Worm (Caenorhabditis elegans) whole organism, early embryonic: ENCODE measurements around the gene srz-1.

ENCODE experiments used
- B0310.2 ChIP-seq: sonication (generic microtip); optimal IDR thresholded peaks from 2 replicates; lab custom pipeline; 2016; ENCODE audit warnings: mild to moderate bottlenecking, missing genetic modification characterization, missing compliant biosample characterization
- F13C5.2 ChIP-seq: sonication (generic microtip); optimal IDR thresholded peaks from 2 replicates; lab custom pipeline; 2017; ENCODE audit warnings: mild to moderate bottlenecking, missing genetic modification characterization, inconsistent platforms, missing compliant biosample characterization
- aly-1 ChIP-seq: sonication (generic microtip); optimal IDR thresholded peaks from 2 replicates; lab custom pipeline; 2016; ENCODE audit warnings: missing genetic modification characterization, missing compliant biosample characterization
- ama-1 ChIP-seq: fragments of 150-350 bp; optimal IDR thresholded peaks from 2 replicates; lab custom pipeline; 2014
- ceh-13 ChIP-seq: fragments of 200-800 bp; sonication (Bioruptor generic); optimal IDR thresholded peaks from 2 replicates; lab custom pipeline; 2018; ENCODE audit warnings: mild to moderate bottlenecking, missing genetic modification characterization, missing compliant biosample characterization
- ceh-36 ChIP-seq: sonication (generic microtip); optimal IDR thresholded peaks from 2 replicates; lab custom pipeline; 2016; ENCODE audit warnings: missing genetic modification characterization, inconsistent platforms, missing compliant biosample characterization
- ets-7 ChIP-seq: sonication (generic microtip); optimal IDR thresholded peaks from 2 replicates; lab custom pipeline; 2016; ENCODE audit warnings: missing genotype, missing genetic modification characterization, missing compliant biosample characterization
- flt-1 ChIP-seq: fragments of 200-800 bp; sonication (Bioruptor generic); IDR thresholded peaks from 2 replicates; pipeline ENCODE4 v1.3.6; 2022; ENCODE audit warnings: missing genetic modification characterization, missing compliant biosample characterization
- hmbx-1 ChIP-seq: sonication (generic microtip); optimal IDR thresholded peaks from 2 replicates; lab custom pipeline; 2016; ENCODE audit warnings: mild to moderate bottlenecking, missing genetic modification characterization, missing compliant biosample characterization
- hmg-4 ChIP-seq: fragments of 200-800 bp; sonication (Bioruptor generic); optimal IDR thresholded peaks from 2 replicates; lab custom pipeline; 2018; ENCODE audit warnings: mild to moderate bottlenecking, missing genetic modification characterization, missing compliant biosample characterization
- hnd-1 ChIP-seq: sonication (generic microtip); optimal IDR thresholded peaks from 2 replicates; lab custom pipeline; 2016; ENCODE audit warnings: missing genetic modification characterization, missing compliant biosample characterization
- pes-1 ChIP-seq: fragments of 200-800 bp; sonication (Bioruptor generic); IDR thresholded peaks from 2 replicates; pipeline ENCODE4 v1.3.6; 2022; ENCODE audit warnings: missing genetic modification reagents, missing genetic modification characterization, missing compliant biosample characterization
- scrt-1 ChIP-seq: fragments of 200-800 bp; sonication (Bioruptor generic); IDR thresholded peaks from 2 replicates; pipeline ENCODE4 v1.3.6; 2022; ENCODE audit warnings: missing genetic modification characterization, missing compliant biosample characterization
- sea-1 ChIP-seq: fragments of 200-800 bp; sonication (Bioruptor generic); conservative IDR thresholded peaks from 2 replicates; pipeline ENCODE4 v1.3.6; 2022; ENCODE audit warnings: missing genetic modification characterization, missing compliant biosample characterization
- tbx-11 ChIP-seq: fragments of 200-800 bp; sonication (Bioruptor generic); IDR thresholded peaks from 2 replicates; pipeline ENCODE4 v1.3.6; 2022; ENCODE audit warnings: missing genetic modification characterization, missing compliant biosample characterization
- tbx-37 ChIP-seq: fragments of 200-800 bp; sonication (Bioruptor generic); conservative IDR thresholded peaks from 2 replicates; pipeline ENCODE4 v1.3.6; 2022; ENCODE audit warnings: missing genetic modification reagents, missing genetic modification characterization, missing compliant biosample characterization
- tra-4 ChIP-seq: sonication (generic microtip); optimal IDR thresholded peaks from 2 replicates; lab custom pipeline; 2017; ENCODE audit warnings: missing genetic modification characterization, missing compliant biosample characterization

srz-1 gene

ce11 chrV:16695499-16695898 is 19.8 kb downstream of the srz-1 start:
- no peak for TF ChIP-seq tbx-37
- no peak for TF ChIP-seq hnd-1 (tag; lab: Kevin White, UChicago)
- no peak for TF ChIP-seq B0310.2
- TF ChIP-seq ets-7: no peak
- TF ChIP-seq aly-1 (tag; lab: Kevin White, UChicago): no peak
- TF ChIP-seq ceh-36 (tag; lab: Kevin White, UChicago): no peak

ce11 chrV:16697178-16697577 is 21.5 kb downstream of the srz-1 start, which contains the start of gene srw-41:
TSS of gene srw-41 (plus strand) at chrV:16697478.
- no peak for TF ChIP-seq ama-1 (lab: Kevin White, UChicago)
- TF ChIP-seq pes-1 (GFP tag; lab: Robert Waterston, UW): no peak
- no peak for TF ChIP-seq flt-1 (GFP tag; lab: Robert Waterston, UW)
- no peak for TF ChIP-seq ceh-36 (tag; lab: Kevin White, UChicago)
- TF ChIP-seq F13C5.2 (tag; lab: Kevin White, UChicago): no peak
- TF ChIP-seq aly-1 (tag; lab: Kevin White, UChicago): no peak
- no peak for TF ChIP-seq ets-7
- TF ChIP-seq hmbx-1 (tag; lab: Kevin White, UChicago): no peak
- TF ChIP-seq ceh-13: no peak
- no peak for TF ChIP-seq tbx-37
- TF ChIP-seq hmg-4: no peak
- TF ChIP-seq tbx-11 (GFP tag; lab: Robert Waterston, UW): no peak
- no peak for TF ChIP-seq B0310.2

- no peak for TF ChIP-seq ama-1 (lab: Kevin White, UChicago)
- TF ChIP-seq hmg-4: no peak
- TF ChIP-seq tbx-37: no peak
- TF ChIP-seq hmbx-1 (tag; lab: Kevin White, UChicago): peak; percentile 71
- no peak for TF ChIP-seq F13C5.2 (tag; lab: Kevin White, UChicago)
- TF ChIP-seq B0310.2: no peak
- TF ChIP-seq flt-1 (GFP tag; lab: Robert Waterston, UW): no peak
- no peak for TF ChIP-seq ets-7
- peak; percentile 63 for TF ChIP-seq hnd-1 (tag; lab: Kevin White, UChicago)
- TF ChIP-seq tbx-11 (GFP tag; lab: Robert Waterston, UW): peak; percentile 68
- no peak for TF ChIP-seq sea-1 (GFP tag; lab: Robert Waterston, UW)
- TF ChIP-seq ceh-36 (tag; lab: Kevin White, UChicago): peak; percentile 51
- no peak for TF ChIP-seq ceh-13
- no peak for TF ChIP-seq tra-4 (tag; lab: Kevin White, UChicago)
- no peak; the same call in 1 of the 2 replicates for TF ChIP-seq pes-1 (GFP tag; lab: Robert Waterston, UW)
- no peak for TF ChIP-seq scrt-1
These were observed 24.2 kb downstream of the srz-1 start, which contains the start of gene Y70C5C.1 for ce11 chrV:16699752-16700259. TSS of gene Y70C5C.1 (plus strand) at chrV:16700209.

ce11 chrV:16706549-16706948 is 30.9 kb downstream of the srz-1 start, which contains the start of gene clec-9:
TSS of gene clec-9 (minus strand) at chrV:16706649.
- TF ChIP-seq tbx-11 (GFP tag; lab: Robert Waterston, UW) (no peak), scrt-1 (no peak), pes-1 (GFP tag; lab: Robert Waterston, UW) (no peak), tra-4 (tag; lab: Kevin White, UChicago) (no peak), hmbx-1 (tag; lab: Kevin White, UChicago) (no peak), sea-1 (GFP tag; lab: Robert Waterston, UW) (no peak), aly-1 (tag; lab: Kevin White, UChicago) (no peak), hmg-4 (no peak), tbx-37 (no peak), ceh-13 (no peak), B0310.2 (no peak), ama-1 (lab: Kevin White, UChicago) (no peak), flt-1 (GFP tag; lab: Robert Waterston, UW) (no peak), hnd-1 (tag; lab: Kevin White, UChicago) (no peak)

- TF ChIP-seq ama-1 (lab: Kevin White, UChicago): no peak
- TF ChIP-seq tbx-11 (GFP tag; lab: Robert Waterston, UW): no peak
- TF ChIP-seq tra-4 (tag; lab: Kevin White, UChicago): no peak
- no peak for TF ChIP-seq pes-1 (GFP tag; lab: Robert Waterston, UW)
- no peak for TF ChIP-seq scrt-1
- TF ChIP-seq F13C5.2 (tag; lab: Kevin White, UChicago): no peak
- no peak for TF ChIP-seq flt-1 (GFP tag; lab: Robert Waterston, UW)
- no peak for TF ChIP-seq ceh-13
- TF ChIP-seq ets-7: no peak
- TF ChIP-seq B0310.2: no peak
- no peak for TF ChIP-seq tbx-37
- TF ChIP-seq ceh-36 (tag; lab: Kevin White, UChicago): no peak
- TF ChIP-seq aly-1 (tag; lab: Kevin White, UChicago): no peak
- no peak for TF ChIP-seq hnd-1 (tag; lab: Kevin White, UChicago)
- TF ChIP-seq hmbx-1 (tag; lab: Kevin White, UChicago): no peak
- TF ChIP-seq hmg-4: no peak
- TF ChIP-seq sea-1 (GFP tag; lab: Robert Waterston, UW): no peak
These were observed 38.1 kb downstream of the srz-1 start for ce11 chrV:16713797-16714196.

- TF ChIP-seq B0310.2: no peak
- no peak for TF ChIP-seq ceh-36 (tag; lab: Kevin White, UChicago)
- no peak for TF ChIP-seq flt-1 (GFP tag; lab: Robert Waterston, UW)
- TF ChIP-seq F13C5.2 (tag; lab: Kevin White, UChicago): no peak
These were observed 40.9 kb downstream of the srz-1 start, which contains the start of gene srh-137 for ce11 chrV:16716574-16716973. TSS of gene srh-137 (minus strand) at chrV:16716674.

ce11 chrV:16723744-16724143 is 48.1 kb downstream of the srz-1 start, which contains the start of gene nhr-112:
TSS of gene nhr-112 (minus strand) at chrV:16723844.
- TF ChIP-seq ama-1 (lab: Kevin White, UChicago): no peak
- no peak for TF ChIP-seq F13C5.2 (tag; lab: Kevin White, UChicago)
- no peak for TF ChIP-seq hmbx-1 (tag; lab: Kevin White, UChicago)
- TF ChIP-seq ceh-13: no peak

ce11 chrV:16724574-16724973 is 48.9 kb downstream of the srz-1 start:
- TF ChIP-seq scrt-1: no peak
- TF ChIP-seq B0310.2: no peak
- no peak for TF ChIP-seq ama-1 (lab: Kevin White, UChicago)
- no peak for TF ChIP-seq tbx-11 (GFP tag; lab: Robert Waterston, UW)
- TF ChIP-seq ceh-36 (tag; lab: Kevin White, UChicago): no peak
- no peak for TF ChIP-seq pes-1 (GFP tag; lab: Robert Waterston, UW)
